Worm (Caenorhabditis elegans) whole organism, L3 larva: Measurements from ENCODE around the gene pqn-75.

Experiments
- daf-12 ChIP-seq: fragments of 150-350 bp; optimal IDR thresholded peaks from 2 replicates; lab custom pipeline; 2014; ENCODE audit warnings: missing biosample characterization, missing genetic modification reagents, missing genetic modification characterization
- nhr-25 ChIP-seq: sonication (generic microtip); optimal IDR thresholded peaks from 2 replicates; lab custom pipeline; 2017; ENCODE audit warnings: missing biosample characterization, missing genetic modification characterization

ce11 chrIV:4076690-4077295 lies 4.7 kb downstream of the pqn-75 start:
- TF ChIP-seq nhr-25 (tag; lab: Kevin White, UChicago): no peak
- TF ChIP-seq daf-12 (tag; lab: Kevin White, UChicago): no peak
